Worm (Caenorhabditis elegans) whole organism, L4/young adult: Measurements from ENCODE around the gene oac-53.

Experiments used
- dao-5 ChIP-seq: sonication (generic microtip); optimal IDR thresholded peaks from 2 replicates; lab custom pipeline; 2016; ENCODE audit warnings: missing genotype, missing genetic modification characterization, moderate library complexity, missing compliant biosample characterization
- him-1 ChIP-seq: sonication (generic microtip); optimal IDR thresholded peaks from 2 replicates; lab custom pipeline; 2016; ENCODE audit warnings: missing genotype, missing genetic modification reagents, missing genetic modification characterization, missing compliant biosample characterization

ce11 chrV:16646372-16646771, 18.6 kb upstream of the oac-53 start, which contains the start of gene W06G6.9:
- TF ChIP-seq him-1 (tag; lab: Kevin White, UChicago), result no peak
- no peak for TF ChIP-seq dao-5 (tag; lab: Kevin White, UChicago)
